Fruit fly (Drosophila melanogaster): ENCODE measurements around the gene CG14658.

Gene CG14658

dm6 chr3R:4798025-4798424 is 32.3 kb downstream of the CG14658 start:
- TF ChIP-seq crol (GFP tag; IDR thresholded peaks at IDR 0.05) (no peak), CG4360 (GFP tag; IDR thresholded peaks at IDR 0.05) (peak; percentile 52; the same call in 1 of the 2 replicates)

DNA sequence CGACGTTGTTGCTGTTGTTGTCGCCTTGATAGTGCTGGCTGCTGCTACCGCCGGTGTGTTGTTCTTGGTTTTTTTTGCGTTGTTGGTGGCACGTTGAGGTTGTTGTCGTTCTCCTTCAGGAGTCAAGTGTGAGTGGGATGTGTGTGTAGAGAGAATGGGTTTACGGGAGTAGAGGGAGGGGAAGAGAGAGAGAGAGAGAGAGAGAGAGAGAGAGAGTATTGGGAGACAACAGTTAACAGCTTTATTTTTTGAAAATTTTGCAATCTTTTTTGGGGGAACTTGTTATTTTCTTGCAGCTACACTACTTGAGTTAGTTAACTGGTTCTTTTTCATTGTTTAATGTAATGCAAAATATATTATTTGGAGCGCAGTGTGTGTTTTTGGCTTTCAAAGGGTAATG is 32.7 kb downstream of the CG14658 start:
- TF ChIP-seq Dp (GFP tag; optimal IDR thresholded peaks at IDR 0.05) (no peak), CG30403 (GFP tag; optimal IDR thresholded peaks at IDR 0.05) (no peak), Trl (optimal IDR thresholded peaks at IDR 0.05) (peak; percentile 52 to 62), Trl (GFP tag; optimal IDR thresholded peaks at IDR 0.05) (no peak), gce (GFP tag; IDR thresholded peaks at IDR 0.05) (no peak), CG12236 (GFP tag; optimal IDR thresholded peaks at IDR 0.05) (no peak), Aef1 (GFP tag; IDR thresholded peaks at IDR 0.05) (no peak)

dm6 chr3R:4784622-4785021 is 45.7 kb downstream of the CG14658 start, which contains the start of gene Ccdc39:
Gene Ccdc39 (minus strand): TSS chr3R:4784722.
- TF ChIP-seq D19B (GFP tag; optimal IDR thresholded peaks at IDR 0.05), result no peak
- peak; percentile 49 for TF ChIP-seq Ets65A (GFP tag)
- no peak for TF ChIP-seq CG14710 (tag; optimal IDR thresholded peaks at IDR 0.05)
- 0 out of 2 replicates have a peak, but pooled peaks have one; percentile 12 for TF ChIP-seq Dref (GFP tag; IDR thresholded peaks at IDR 0.05)
- no peak for TF ChIP-seq Sry-β (GFP tag; optimal IDR thresholded peaks at IDR 0.05)
- TF ChIP-seq zfh1 (GFP tag; IDR thresholded peaks at IDR 0.05), result no peak

DNA sequence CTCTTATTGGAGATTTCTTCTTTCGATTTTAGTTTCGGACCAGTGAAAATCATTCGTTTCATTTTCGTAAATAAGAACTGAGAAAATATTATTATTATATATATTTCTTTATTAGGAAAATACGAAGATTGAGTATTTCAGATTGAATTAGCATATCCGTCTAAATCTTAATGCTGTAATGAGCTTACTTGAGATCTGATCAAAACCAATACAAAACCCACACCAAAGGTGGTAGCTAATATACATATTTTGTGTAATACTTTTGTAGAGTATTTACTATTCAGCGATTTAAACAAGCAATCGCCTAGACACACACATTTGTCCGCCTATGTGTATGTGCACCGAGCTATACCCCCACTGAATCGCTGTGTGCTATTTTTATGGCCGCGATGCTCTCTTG is 49.6 kb downstream of the CG14658 start:
- TF ChIP-seq salm (tag; optimal IDR thresholded peaks at IDR 0.05) (no peak), CG3995 (GFP tag; optimal IDR thresholded peaks at IDR 0.05) (no peak), D19A (tag; optimal IDR thresholded peaks at IDR 0.05) (peak; percentile 92), CG6791 (GFP tag; IDR thresholded peaks at IDR 0.05; ENCODE audit: partially characterized antibody) (no peak), ab (GFP tag; optimal IDR thresholded peaks at IDR 0.05) (no peak), row (GFP tag; IDR thresholded peaks at IDR 0.05) (peak; percentile 11; the same call in 2 of the 3 replicates), cg (GFP tag; optimal IDR thresholded peaks at IDR 0.05) (peak; percentile 33), vfl (GFP tag; optimal IDR thresholded peaks at IDR 0.05) (no peak)

DNA sequence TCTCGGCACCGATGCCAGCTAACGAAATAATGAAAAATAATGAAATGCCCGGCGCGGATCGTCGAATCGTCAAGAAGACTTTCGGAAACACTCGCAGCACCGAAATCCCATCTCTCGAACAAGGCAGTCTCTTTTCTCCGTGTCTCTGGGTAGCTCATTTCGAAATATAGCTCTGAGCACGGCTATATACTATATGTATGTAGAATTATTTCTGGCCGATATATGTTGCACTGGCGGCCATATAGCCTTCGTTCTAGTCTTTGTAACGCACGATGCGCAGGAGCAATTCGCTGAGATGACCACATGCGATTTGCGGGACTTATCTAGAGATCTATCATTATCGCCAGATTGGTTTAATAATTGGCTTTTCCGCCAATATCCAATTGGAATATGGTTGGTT is 50.1 kb downstream of the CG14658 start, which contains the start of gene CG14655:
Gene CG14655, minus strand, starts transcription at position 41 of the 400 bp plus-strand sequence.
- peak in 1 of 2 experiments; percentile 14 for TF ChIP-seq Trl (optimal IDR thresholded peaks at IDR 0.05)
- TF ChIP-seq Trl (GFP tag; optimal IDR thresholded peaks at IDR 0.05), result no peak
- peak; percentile 71 for TF ChIP-seq Ets65A (GFP tag)
- TF ChIP-seq chinmo (GFP tag; IDR thresholded peaks at IDR 0.05; ENCODE audit: partially characterized antibody), result 0 out of 4 replicates have a peak, but pooled peaks have one; percentile 68
- TF ChIP-seq sug (tag; optimal IDR thresholded peaks at IDR 0.05), result no peak
- no peak for TF ChIP-seq mam (GFP tag; optimal IDR thresholded peaks at IDR 0.05)
- peak; percentile 1 for TF ChIP-seq Elba2 (GFP tag; optimal IDR thresholded peaks at IDR 0.05)
- 0 out of 3 replicates have a peak, but pooled peaks have one; percentile 5 for TF ChIP-seq row (GFP tag; IDR thresholded peaks at IDR 0.05)
- TF ChIP-seq CG10321 (GFP tag; IDR thresholded peaks at IDR 0.05), result 0 out of 2 replicates have a peak, but pooled peaks have one; percentile 8
- TF ChIP-seq CG17912 (GFP tag; optimal IDR thresholded peaks at IDR 0.05), result no peak

Measured in whole organism, embryonic.